Worm (Caenorhabditis elegans) whole organism, early embryonic: ENCODE results near the gene cdf-2.

Source experiments
- B0310.2 ChIP-seq: sonication (generic microtip); optimal IDR thresholded peaks from 2 replicates; lab custom pipeline; 2016; ENCODE audit warnings: mild to moderate bottlenecking, missing genetic modification characterization, missing compliant biosample characterization
- F13C5.2 ChIP-seq: sonication (generic microtip); optimal IDR thresholded peaks from 2 replicates; lab custom pipeline; 2017; ENCODE audit warnings: mild to moderate bottlenecking, missing genetic modification characterization, inconsistent platforms, missing compliant biosample characterization
- aly-1 ChIP-seq: sonication (generic microtip); optimal IDR thresholded peaks from 2 replicates; lab custom pipeline; 2016; ENCODE audit warnings: missing genetic modification characterization, missing compliant biosample characterization
- ama-1 ChIP-seq: fragments of 150-350 bp; optimal IDR thresholded peaks from 2 replicates; lab custom pipeline; 2014
- ceh-13 ChIP-seq: fragments of 200-800 bp; sonication (Bioruptor generic); optimal IDR thresholded peaks from 2 replicates; lab custom pipeline; 2018; ENCODE audit warnings: mild to moderate bottlenecking, missing genetic modification characterization, missing compliant biosample characterization
- ceh-36 ChIP-seq: sonication (generic microtip); optimal IDR thresholded peaks from 2 replicates; lab custom pipeline; 2016; ENCODE audit warnings: missing genetic modification characterization, inconsistent platforms, missing compliant biosample characterization
- ets-7 ChIP-seq: sonication (generic microtip); optimal IDR thresholded peaks from 2 replicates; lab custom pipeline; 2016; ENCODE audit warnings: missing genotype, missing genetic modification characterization, missing compliant biosample characterization
- flt-1 ChIP-seq: fragments of 200-800 bp; sonication (Bioruptor generic); IDR thresholded peaks from 2 replicates; pipeline ENCODE4 v1.3.6; 2022; ENCODE audit warnings: missing genetic modification characterization, missing compliant biosample characterization
- hmbx-1 ChIP-seq: sonication (generic microtip); optimal IDR thresholded peaks from 2 replicates; lab custom pipeline; 2016; ENCODE audit warnings: mild to moderate bottlenecking, missing genetic modification characterization, missing compliant biosample characterization
- hmg-4 ChIP-seq: fragments of 200-800 bp; sonication (Bioruptor generic); optimal IDR thresholded peaks from 2 replicates; lab custom pipeline; 2018; ENCODE audit warnings: mild to moderate bottlenecking, missing genetic modification characterization, missing compliant biosample characterization
- hnd-1 ChIP-seq: sonication (generic microtip); optimal IDR thresholded peaks from 2 replicates; lab custom pipeline; 2016; ENCODE audit warnings: missing genetic modification characterization, missing compliant biosample characterization
- pes-1 ChIP-seq: fragments of 200-800 bp; sonication (Bioruptor generic); IDR thresholded peaks from 2 replicates; pipeline ENCODE4 v1.3.6; 2022; ENCODE audit warnings: missing genetic modification reagents, missing genetic modification characterization, missing compliant biosample characterization
- scrt-1 ChIP-seq: fragments of 200-800 bp; sonication (Bioruptor generic); IDR thresholded peaks from 2 replicates; pipeline ENCODE4 v1.3.6; 2022; ENCODE audit warnings: missing genetic modification characterization, missing compliant biosample characterization
- sea-1 ChIP-seq: fragments of 200-800 bp; sonication (Bioruptor generic); conservative IDR thresholded peaks from 2 replicates; pipeline ENCODE4 v1.3.6; 2022; ENCODE audit warnings: missing genetic modification characterization, missing compliant biosample characterization
- tbx-11 ChIP-seq: fragments of 200-800 bp; sonication (Bioruptor generic); IDR thresholded peaks from 2 replicates; pipeline ENCODE4 v1.3.6; 2022; ENCODE audit warnings: missing genetic modification characterization, missing compliant biosample characterization
- tbx-37 ChIP-seq: fragments of 200-800 bp; sonication (Bioruptor generic); conservative IDR thresholded peaks from 2 replicates; pipeline ENCODE4 v1.3.6; 2022; ENCODE audit warnings: missing genetic modification reagents, missing genetic modification characterization, missing compliant biosample characterization
- tra-4 ChIP-seq: sonication (generic microtip); optimal IDR thresholded peaks from 2 replicates; lab custom pipeline; 2017; ENCODE audit warnings: missing genetic modification characterization, missing compliant biosample characterization

cdf-2 gene

DNA sequence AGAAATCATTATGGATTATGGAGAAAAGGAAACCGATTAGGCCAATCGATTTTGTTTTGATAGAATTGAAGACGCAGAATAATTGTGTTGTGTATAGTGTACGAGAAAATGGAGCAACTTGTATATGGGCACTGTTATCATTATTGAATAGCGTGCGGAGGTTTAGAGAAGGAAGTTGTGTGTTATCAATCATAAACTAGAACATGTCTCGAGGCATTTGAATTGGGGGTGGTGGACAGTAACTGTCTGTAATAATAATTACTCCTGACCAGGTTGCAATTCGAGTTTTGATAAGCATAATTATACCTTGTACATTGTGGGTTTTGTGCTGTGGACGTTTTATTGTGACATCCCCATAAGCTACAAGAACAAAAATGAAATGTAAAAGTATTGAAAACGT is at the start of gene cdf-2:
Gene cdf-2, minus strand, starts transcription at position 149 of the 400 bp plus-strand sequence.
- TF ChIP-seq tbx-37 (GFP tag; lab: Robert Waterston, UW) (no peak), hmbx-1 (tag; lab: Kevin White, UChicago) (no peak), hnd-1 (no peak), scrt-1 (GFP tag; lab: Robert Waterston, UW) (no peak), tra-4 (no peak), ama-1 (lab: Kevin White, UChicago) (no peak), pes-1 (GFP tag; lab: Robert Waterston, UW) (no peak), sea-1 (GFP tag; lab: Robert Waterston, UW) (no peak), tbx-11 (GFP tag; lab: Robert Waterston, UW) (no peak), flt-1 (GFP tag; lab: Robert Waterston, UW) (no peak), hmg-4 (GFP tag; lab: Kevin White, UChicago) (no peak), aly-1 (tag; lab: Kevin White, UChicago) (no peak), ceh-36 (tag; lab: Kevin White, UChicago) (no peak), ets-7 (no peak)

DNA sequence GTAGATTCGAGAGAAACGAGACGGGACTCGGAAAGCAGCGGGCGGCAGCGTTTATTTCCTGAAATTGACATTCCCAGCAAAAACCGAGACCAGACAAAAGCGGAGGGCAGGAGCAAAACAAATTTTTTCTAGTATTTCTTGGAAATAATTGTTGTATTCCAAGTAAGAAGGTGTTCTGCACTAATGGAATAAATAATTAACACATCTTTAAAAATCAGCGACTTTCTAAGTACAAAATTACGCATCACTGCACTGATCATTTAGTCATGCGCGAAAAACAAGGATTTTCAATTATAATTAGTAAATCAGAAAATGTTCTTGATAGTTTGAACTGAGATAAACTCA is 49.7 kb upstream of the cdf-2 start:
- TF ChIP-seq ama-1 (lab: Kevin White, UChicago), result no peak
- TF ChIP-seq ceh-13 (GFP tag; lab: Kevin White, UChicago), result no peak
- TF ChIP-seq ceh-36 (tag; lab: Kevin White, UChicago), result no peak
- TF ChIP-seq scrt-1 (GFP tag; lab: Robert Waterston, UW), result no peak
- no peak for TF ChIP-seq hnd-1
- no peak for TF ChIP-seq B0310.2 (tag; lab: Kevin White, UChicago)
- TF ChIP-seq pes-1 (GFP tag; lab: Robert Waterston, UW), result no peak
- TF ChIP-seq tbx-37 (GFP tag; lab: Robert Waterston, UW), result no peak
- no peak for TF ChIP-seq sea-1 (GFP tag; lab: Robert Waterston, UW)
- no peak for TF ChIP-seq aly-1 (tag; lab: Kevin White, UChicago)
- no peak for TF ChIP-seq hmbx-1 (tag; lab: Kevin White, UChicago)
- no peak for TF ChIP-seq hmg-4 (GFP tag; lab: Kevin White, UChicago)
- no peak for TF ChIP-seq ets-7

DNA sequence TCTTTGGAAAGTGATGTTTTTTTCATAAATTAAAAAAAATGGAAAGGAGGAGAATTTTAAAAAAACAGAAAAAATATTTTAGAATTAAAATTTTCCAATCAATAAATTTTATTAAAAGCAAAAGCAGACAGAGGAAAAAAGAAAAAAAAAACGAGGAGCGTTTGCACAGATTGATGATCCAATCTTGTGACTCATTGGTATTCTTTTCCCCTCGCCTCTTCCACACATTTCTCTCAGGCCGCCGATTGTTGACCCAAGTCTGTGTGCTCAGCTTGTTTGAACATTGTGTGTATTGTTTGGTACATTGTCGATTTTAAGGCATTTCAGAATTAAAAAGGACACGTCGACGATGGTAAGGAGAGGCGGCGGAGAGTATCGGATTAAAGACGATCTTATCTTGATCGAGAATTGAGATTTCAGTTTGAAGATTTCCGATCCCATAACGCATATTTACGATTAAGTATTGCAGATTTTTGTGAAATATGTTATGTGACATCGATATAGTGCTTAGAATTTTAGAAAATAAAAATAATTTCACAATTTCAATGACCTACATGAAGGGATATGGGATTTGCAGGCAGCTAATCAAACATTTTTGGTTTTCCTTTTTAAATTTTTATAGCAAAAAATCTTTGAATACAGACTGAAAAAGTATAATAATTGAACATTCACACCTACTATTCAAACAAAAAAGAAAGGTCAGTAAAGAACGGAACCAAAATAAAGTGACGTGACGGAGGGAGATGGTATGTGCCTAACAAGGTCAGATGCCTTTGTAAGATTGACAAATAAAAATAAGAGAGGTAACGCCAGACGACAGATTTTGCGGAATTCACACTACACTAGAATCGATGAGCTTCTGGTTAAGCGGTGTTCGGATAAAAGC is 49.1 kb upstream of the cdf-2 start:
- TF ChIP-seq aly-1 (tag; lab: Kevin White, UChicago) (no peak), tbx-11 (GFP tag; lab: Robert Waterston, UW) (no peak), tra-4 (no peak), B0310.2 (tag; lab: Kevin White, UChicago) (no peak), hmg-4 (GFP tag; lab: Kevin White, UChicago) (no peak), pes-1 (GFP tag; lab: Robert Waterston, UW) (no peak), ets-7 (no peak), hnd-1 (no peak), hmbx-1 (tag; lab: Kevin White, UChicago) (no peak), ama-1 (lab: Kevin White, UChicago) (no peak), flt-1 (GFP tag; lab: Robert Waterston, UW) (no peak), tbx-37 (GFP tag; lab: Robert Waterston, UW) (no peak), scrt-1 (GFP tag; lab: Robert Waterston, UW) (no peak), ceh-13 (GFP tag; lab: Kevin White, UChicago) (no peak), ceh-36 (tag; lab: Kevin White, UChicago) (no peak)

DNA sequence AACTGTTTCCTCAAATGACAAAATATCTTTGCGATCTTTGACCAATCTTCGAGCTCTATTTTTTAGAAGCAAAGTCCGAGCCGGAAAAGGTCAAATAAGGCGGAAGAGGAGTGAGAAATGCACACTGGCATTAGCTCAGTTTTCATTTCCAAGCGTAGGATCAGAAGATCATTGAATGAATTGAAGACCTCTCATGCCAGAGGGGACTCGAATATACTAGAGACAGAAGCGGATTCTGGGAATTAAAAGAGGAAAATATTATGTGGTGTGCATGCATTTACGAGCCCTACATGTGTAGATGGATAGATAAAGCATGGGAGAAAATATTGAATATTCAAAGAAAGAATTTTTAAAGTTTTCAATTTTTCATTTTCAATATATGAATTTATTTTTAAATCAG is 46.7 kb upstream of the cdf-2 start:
- TF ChIP-seq tbx-37 (GFP tag; lab: Robert Waterston, UW) (no peak), F13C5.2 (tag; lab: Kevin White, UChicago) (no peak), aly-1 (tag; lab: Kevin White, UChicago) (no peak), ets-7 (no peak), pes-1 (GFP tag; lab: Robert Waterston, UW) (no peak), hmbx-1 (tag; lab: Kevin White, UChicago) (no peak), tra-4 (no peak)

DNA sequence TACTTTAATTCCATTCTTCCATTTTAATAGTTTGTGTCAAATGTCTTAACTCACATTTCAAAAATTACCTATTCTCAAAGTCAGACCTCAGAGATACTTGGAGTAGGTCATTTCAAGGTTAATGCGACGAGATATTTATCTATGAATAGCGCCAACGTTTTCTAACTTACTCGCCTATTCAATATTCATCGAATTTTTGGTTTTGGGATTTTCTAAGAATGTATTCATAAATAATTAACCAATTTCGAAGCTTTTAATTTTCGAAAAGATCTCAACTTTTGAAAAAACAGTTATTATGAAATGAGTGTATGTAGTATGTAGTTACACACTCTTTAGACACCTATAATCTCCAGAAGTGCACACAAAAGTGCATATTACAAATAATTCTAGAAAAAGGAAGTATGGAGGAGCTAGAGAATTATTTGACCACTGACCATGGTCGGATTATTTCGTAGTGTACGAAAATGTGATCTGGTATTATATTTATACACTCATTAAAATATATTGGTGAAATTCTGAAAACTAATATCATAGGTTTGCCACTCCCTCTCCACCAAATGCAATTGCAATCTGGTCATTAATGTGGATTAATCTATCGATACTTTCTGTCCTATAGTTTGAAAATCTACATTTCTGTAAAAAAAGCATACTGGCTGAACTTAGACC is 45.9 kb upstream of the cdf-2 start:
- TF ChIP-seq flt-1 (GFP tag; lab: Robert Waterston, UW) (no peak), hmg-4 (GFP tag; lab: Kevin White, UChicago) (no peak), ets-7 (no peak), pes-1 (GFP tag; lab: Robert Waterston, UW) (no peak), aly-1 (tag; lab: Kevin White, UChicago) (no peak), ceh-13 (GFP tag; lab: Kevin White, UChicago) (no peak), tbx-37 (GFP tag; lab: Robert Waterston, UW) (no peak), hnd-1 (no peak), F13C5.2 (tag; lab: Kevin White, UChicago) (no peak), ama-1 (lab: Kevin White, UChicago) (no peak), ceh-36 (tag; lab: Kevin White, UChicago) (no peak), tra-4 (no peak), sea-1 (GFP tag; lab: Robert Waterston, UW) (no peak), B0310.2 (tag; lab: Kevin White, UChicago) (no peak)

DNA sequence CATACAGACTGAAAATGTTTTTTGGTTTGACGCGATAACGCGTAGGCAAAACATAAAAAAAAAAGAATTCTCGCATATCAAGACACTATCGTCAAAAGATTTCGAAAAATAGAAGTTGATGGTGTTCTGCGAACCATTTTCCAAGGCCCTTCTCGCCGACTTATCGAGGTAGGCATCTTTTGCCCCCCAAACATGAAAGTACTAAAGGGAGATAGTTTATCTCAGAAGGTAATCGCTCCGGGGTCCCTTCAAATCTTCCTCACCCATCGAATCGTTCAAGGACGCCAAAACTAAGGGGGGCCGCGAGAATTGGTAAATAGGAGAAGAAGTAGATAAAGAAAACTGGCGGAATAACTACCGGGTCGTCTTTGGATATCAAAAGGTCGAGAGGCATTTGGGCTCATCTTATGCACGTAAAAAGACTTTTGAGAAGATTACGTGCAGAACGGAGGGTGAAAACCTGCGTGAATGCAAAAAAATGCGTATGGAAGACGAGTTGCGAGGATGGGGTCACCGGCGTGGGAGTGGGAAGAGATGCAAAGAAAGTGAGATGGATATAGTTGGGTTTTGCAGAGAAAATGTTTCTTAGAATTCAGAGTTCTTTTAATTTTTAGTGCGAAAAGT is 44.8 kb upstream of the cdf-2 start:
- TF ChIP-seq hmg-4 (GFP tag; lab: Kevin White, UChicago) (peak; percentile 12), ceh-36 (tag; lab: Kevin White, UChicago) (no peak), flt-1 (GFP tag; lab: Robert Waterston, UW) (no peak), hmbx-1 (tag; lab: Kevin White, UChicago) (no peak)
